Worm (Caenorhabditis elegans) whole organism, L4 larva: ENCODE measurements around the gene R160.14.

Experiments used
- D1046.2 ChIP-seq: fragments of 200-800 bp; sonication (Bioruptor generic); IDR thresholded peaks from 2 replicates; pipeline ENCODE4 v1.3.6; 2022; ENCODE audit warnings: missing genetic modification characterization, missing compliant biosample characterization
- Y48G9A.11 ChIP-seq: fragments of 200-800 bp; sonication (Bioruptor generic); IDR thresholded peaks from 2 replicates; pipeline ENCODE4 v1.3.6; 2022; ENCODE audit warnings: missing genetic modification reagents, missing genetic modification characterization, missing compliant biosample characterization
- Y75B8A.6 ChIP-seq: fragments of 200-800 bp; sonication (Bioruptor generic); IDR thresholded peaks from 2 replicates; pipeline ENCODE4 v1.3.6; 2022; ENCODE audit warnings: missing genetic modification reagents, missing genetic modification characterization, missing compliant biosample characterization
- ZK546.5 ChIP-seq, 2 experiments: sonication (generic microtip); optimal IDR thresholded peaks; 2 replicates each; lab custom pipeline; 2017; ENCODE audit warnings: missing biosample characterization in 2 of 2, missing genetic modification characterization in 2 of 2
- ama-1 ChIP-seq: fragments of 150-350 bp; optimal IDR thresholded peaks from 2 replicates; lab custom pipeline; 2014; ENCODE audit warnings: inconsistent platforms, mixed read lengths
- ceh-20 ChIP-seq: fragments of 200-800 bp; sonication (Bioruptor generic); IDR thresholded peaks from 2 replicates; pipeline ENCODE4 v1.3.6; 2022; ENCODE audit warnings: missing genetic modification reagents, missing genetic modification characterization, missing compliant biosample characterization
- ces-1 ChIP-seq: fragments of 150-350 bp; sonication (generic microtip); optimal IDR thresholded peaks from 4 replicates; lab custom pipeline; 2014; ENCODE audit warnings: missing biosample characterization, missing genetic modification reagents, missing genetic modification characterization
- ctbp-1 ChIP-seq: fragments of 200-800 bp; sonication (Bioruptor generic); IDR thresholded peaks from 2 replicates; pipeline ENCODE4 v1.3.6; 2022; ENCODE audit warnings: missing genetic modification reagents, missing genetic modification characterization, missing compliant biosample characterization
- daf-12 ChIP-seq: fragments of 150-350 bp; optimal IDR thresholded peaks from 2 replicates; lab custom pipeline; 2014; ENCODE audit warnings: missing biosample characterization, missing genetic modification reagents, missing genetic modification characterization
- daf-16 ChIP-seq, 3 experiments: sonication (generic microtip); optimal IDR thresholded peaks; 2 replicates each; lab custom pipeline; 2016 to 2017; ENCODE audit warnings: missing genetic modification characterization in 3 of 3, missing genetic modification reagents in 3 of 3, mild to moderate bottlenecking in 2 of 3, missing compliant biosample characterization in 2 of 3, missing biosample characterization in 1 of 3, moderate library complexity in 1 of 3
- daf-8 ChIP-seq: fragments of 200-800 bp; sonication (Bioruptor generic); IDR thresholded peaks from 2 replicates; pipeline ENCODE4 v1.3.6; 2022; ENCODE audit warnings: missing genetic modification characterization, missing compliant biosample characterization
- fkh-10 ChIP-seq: fragments of 150-350 bp; optimal IDR thresholded peaks from 2 replicates; lab custom pipeline; 2014; ENCODE audit warnings: missing biosample characterization, missing genetic modification reagents, missing genetic modification characterization
- hif-1 ChIP-seq, 2 experiments: sonication (generic microtip); optimal IDR thresholded peaks; 2 replicates each; lab custom pipeline; 2016 to 2017; ENCODE audit warnings: missing compliant biosample characterization in 2 of 2, missing genetic modification characterization in 2 of 2, missing genetic modification reagents in 2 of 2, missing genotype in 2 of 2, mild to moderate bottlenecking in 1 of 2
- jun-1 ChIP-seq: fragments of 150-350 bp; optimal IDR thresholded peaks from 2 replicates; lab custom pipeline; 2014; ENCODE audit warnings: missing biosample characterization, missing genetic modification reagents, missing genetic modification characterization
- lin-13 ChIP-seq: fragments of 150-350 bp; optimal IDR thresholded peaks from 2 replicates; lab custom pipeline; 2014; ENCODE audit warnings: missing biosample characterization, missing genetic modification reagents, missing genetic modification characterization
- lin-15B ChIP-seq: fragments of 150-350 bp; sonication (generic microtip); optimal IDR thresholded peaks from 3 replicates; lab custom pipeline; 2014; ENCODE audit warnings: missing biosample characterization, missing genetic modification characterization
- lin-38 ChIP-seq: fragments of 200-800 bp; sonication (Bioruptor generic); IDR thresholded peaks from 2 replicates; pipeline ENCODE4 v1.3.6; 2022; ENCODE audit warnings: missing genetic modification reagents, missing genetic modification characterization, missing compliant biosample characterization
- lir-3 ChIP-seq: sonication (generic microtip); optimal IDR thresholded peaks from 2 replicates; lab custom pipeline; 2016; ENCODE audit warnings: mild to moderate bottlenecking, missing genetic modification characterization, missing compliant biosample characterization
- madf-5 ChIP-seq, 2 experiments: fragments of 200-800 bp; sonication (Bioruptor generic); IDR thresholded peaks; 2 replicates each; pipeline ENCODE4 v1.3.6; 2022; ENCODE audit warnings: missing compliant biosample characterization in 2 of 2, missing genetic modification characterization in 2 of 2
- mdl-1 ChIP-seq, 2 experiments: fragments of 150-350 bp in 1 of 2; sonication (generic microtip) in 1 of 2; optimal IDR thresholded peaks; 2 replicates each; lab custom pipeline; 2014 to 2017; ENCODE audit warnings: missing biosample characterization in 2 of 2, missing genetic modification characterization in 2 of 2
- mdt-29 ChIP-seq: fragments of 200-800 bp; sonication (Bioruptor generic); IDR thresholded peaks from 2 replicates; pipeline ENCODE4 v1.3.6; 2022; ENCODE audit warnings: missing genetic modification reagents, missing genetic modification characterization, missing compliant biosample characterization
- mxl-3 ChIP-seq: fragments of 200-800 bp; sonication (Bioruptor generic); optimal IDR thresholded peaks from 2 replicates; lab custom pipeline; 2018; ENCODE audit warnings: mild to moderate bottlenecking, missing genetic modification characterization, missing compliant biosample characterization
- nhr-111 ChIP-seq: fragments of 200-800 bp; sonication (Bioruptor generic); optimal IDR thresholded peaks from 2 replicates; lab custom pipeline; 2018; ENCODE audit warnings: mild to moderate bottlenecking, missing genetic modification characterization, missing compliant biosample characterization
- nhr-25 ChIP-seq: sonication (generic microtip); optimal IDR thresholded peaks from 2 replicates; lab custom pipeline; 2017; ENCODE audit warnings: missing genetic modification characterization, mild to moderate bottlenecking, missing compliant biosample characterization, antibody characterized with exemption, moderate library complexity, borderline replicate concordance; ENCODE audit not compliant: insufficient read depth
- nhr-41 ChIP-seq: fragments of 200-800 bp; sonication (Bioruptor generic); IDR thresholded peaks from 2 replicates; pipeline ENCODE4 v1.3.6; 2022; ENCODE audit warnings: missing genetic modification reagents, missing genetic modification characterization, missing compliant biosample characterization
- nhr-42 ChIP-seq: fragments of 200-800 bp; sonication (Bioruptor generic); IDR thresholded peaks from 2 replicates; pipeline ENCODE4 v1.3.6; 2022; ENCODE audit warnings: missing genetic modification characterization, missing compliant biosample characterization
- php-3 ChIP-seq: fragments of 200-800 bp; sonication (Bioruptor generic); IDR thresholded peaks from 2 replicates; pipeline ENCODE4 v1.3.6; 2022; ENCODE audit warnings: missing genetic modification reagents, missing genetic modification characterization, missing compliant biosample characterization
- tag-97 ChIP-seq: fragments of 200-800 bp; sonication (Bioruptor generic); IDR thresholded peaks from 2 replicates; pipeline ENCODE4 v1.3.6; 2022; ENCODE audit warnings: missing genetic modification characterization, missing compliant biosample characterization
- tra-1 ChIP-seq: fragments of 200-800 bp; sonication (Bioruptor generic); IDR thresholded peaks from 2 replicates; pipeline ENCODE4 v1.3.6; 2022; ENCODE audit warnings: missing genetic modification reagents, missing genetic modification characterization, missing compliant biosample characterization
- unc-130 ChIP-seq: sonication (generic microtip); optimal IDR thresholded peaks from 2 replicates; lab custom pipeline; 2016; ENCODE audit warnings: missing genetic modification reagents, missing genetic modification characterization, missing compliant biosample characterization
- zfp-2 ChIP-seq: sonication (generic microtip); optimal IDR thresholded peaks from 2 replicates; lab custom pipeline; 2016; ENCODE audit warnings: mild to moderate bottlenecking, missing genetic modification characterization, missing compliant biosample characterization
- zip-11 ChIP-seq: fragments of 200-800 bp; sonication (Bioruptor generic); IDR thresholded peaks from 2 replicates; pipeline ENCODE4 v1.3.6; 2022; ENCODE audit warnings: missing genetic modification characterization, missing compliant biosample characterization
- zip-2 ChIP-seq: fragments of 150-350 bp; optimal IDR thresholded peaks from 2 replicates; lab custom pipeline; 2014; ENCODE audit warnings: missing biosample characterization, missing genetic modification characterization
- ztf-11 ChIP-seq: fragments of 150-350 bp; optimal IDR thresholded peaks from 2 replicates; lab custom pipeline; 2014; ENCODE audit warnings: missing biosample characterization, missing genetic modification characterization

The R160.14 gene

DNA sequence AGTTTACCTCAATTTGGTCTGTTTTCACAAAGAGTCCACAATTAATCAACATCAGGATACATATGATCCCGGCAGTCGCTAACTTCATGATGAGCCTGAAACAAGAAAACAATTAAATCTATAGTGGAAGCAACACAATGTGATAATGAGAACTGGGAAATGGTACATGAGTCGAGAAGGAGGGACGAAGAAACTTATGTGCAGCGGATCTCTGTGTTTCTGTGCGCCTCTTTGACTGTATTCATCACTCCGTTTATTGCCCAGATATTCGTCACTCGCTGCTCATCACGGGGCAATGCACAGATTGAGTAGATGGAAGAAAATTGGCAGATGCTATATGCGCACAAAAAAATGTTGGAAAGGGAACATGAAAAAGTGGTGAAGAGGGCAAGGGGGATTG, 5.7 kb downstream of the R160.14 start, which contains the start of gene R160.3:
TSS of gene R160.3 (minus strand) at position 101 of the 400 bp plus-strand sequence.
- TF ChIP-seq nhr-42 (GFP tag; lab: Robert Waterston, UW): no peak
- TF ChIP-seq lin-38 (GFP tag; lab: Robert Waterston, UW): no peak
- no peak for TF ChIP-seq nhr-111
- TF ChIP-seq daf-12 (tag; lab: Kevin White, UChicago): no peak
- TF ChIP-seq tra-1 (GFP tag; lab: Robert Waterston, UW): no peak
- TF ChIP-seq tag-97: no peak
- no peak for TF ChIP-seq mxl-3
- no peak for TF ChIP-seq ctbp-1 (GFP tag; lab: Robert Waterston, UW)

DNA sequence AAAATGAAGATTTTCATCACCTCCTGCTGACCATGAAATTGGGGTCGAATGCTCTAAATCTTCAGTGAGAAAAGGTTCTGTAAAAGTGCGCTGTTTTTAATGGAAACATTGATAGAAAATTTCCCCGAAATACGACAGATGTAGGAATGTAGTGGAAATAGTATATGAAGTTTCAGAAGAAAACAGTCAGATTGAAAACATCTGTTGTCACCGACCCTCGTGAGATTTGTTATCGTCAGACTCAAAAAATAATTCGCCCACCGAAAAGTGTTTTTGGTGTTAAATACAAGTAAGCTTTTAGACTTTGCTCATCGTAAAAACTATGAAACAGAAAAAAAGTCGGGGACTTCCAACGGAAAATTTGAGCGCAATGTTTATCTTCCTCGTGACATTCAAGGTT, 7.0 kb downstream of the R160.14 start, which contains the start of gene F14H12.8:
TSS of gene F14H12.8 (minus strand) at position 101 of the 400 bp plus-strand sequence.
- TF ChIP-seq zip-11: no peak
- TF ChIP-seq php-3 (GFP tag; lab: Robert Waterston, UW): no peak

DNA sequence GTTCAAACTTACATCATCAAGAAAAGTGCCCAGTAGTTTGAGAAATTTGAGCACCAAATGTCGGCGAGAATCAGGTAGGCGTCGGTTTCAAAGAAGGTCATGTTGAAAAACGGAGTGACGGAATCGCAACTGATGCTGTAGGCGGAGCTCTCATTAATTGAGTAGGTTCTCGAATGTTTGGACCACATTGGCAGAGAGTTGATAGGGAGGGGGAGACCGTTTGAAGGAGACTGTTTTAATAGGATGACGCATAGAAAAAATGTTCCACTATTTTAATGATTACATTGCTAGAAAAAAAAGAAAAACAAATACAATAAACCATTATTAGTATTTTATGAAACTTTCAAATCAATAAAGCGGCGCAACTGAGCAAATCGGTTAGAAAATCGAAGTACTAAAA, 8.7 kb downstream of the R160.14 start, which contains the start of gene F14H12.17:
TSS of gene F14H12.17 (minus strand) at position 101 of the 400 bp plus-strand sequence.
- TF ChIP-seq unc-130 (GFP tag; lab: Kevin White, UChicago): no peak
- TF ChIP-seq mxl-3: no peak
- no peak for TF ChIP-seq nhr-41 (GFP tag; lab: Robert Waterston, UW)
- TF ChIP-seq lin-13 (GFP tag; lab: Kevin White, UChicago): no peak
- no peak for TF ChIP-seq D1046.2 (GFP tag; lab: Robert Waterston, UW)
- no peak for TF ChIP-seq hif-1 (tag; optimal IDR thresholded peaks at IDR 0.05; lab: Kevin White, UChicago)
- TF ChIP-seq tra-1 (GFP tag; lab: Robert Waterston, UW): no peak
- TF ChIP-seq ZK546.5 (tag; optimal IDR thresholded peaks at IDR 0.05; lab: Kevin White, UChicago): no peak
- no peak for TF ChIP-seq ama-1 (lab: Kevin White, UChicago)
- no peak for TF ChIP-seq daf-8 (GFP tag; lab: Robert Waterston, UW)
- TF ChIP-seq zfp-2 (tag; lab: Kevin White, UChicago): no peak
- no peak for TF ChIP-seq Y75B8A.6 (GFP tag; lab: Robert Waterston, UW)
- TF ChIP-seq lir-3: no peak
- TF ChIP-seq madf-5 (GFP tag; IDR thresholded peaks at IDR 0.05; lab: Robert Waterston, UW): no peak
- no peak for TF ChIP-seq ztf-11
- no peak for TF ChIP-seq mdl-1 (tag; optimal IDR thresholded peaks at IDR 0.05; lab: Kevin White, UChicago)
- TF ChIP-seq Y48G9A.11: no peak
- no peak for TF ChIP-seq mdt-29 (GFP tag; lab: Robert Waterston, UW)
- no peak for TF ChIP-seq lin-15B
- TF ChIP-seq, all 104 proteins: peak for 0

DNA sequence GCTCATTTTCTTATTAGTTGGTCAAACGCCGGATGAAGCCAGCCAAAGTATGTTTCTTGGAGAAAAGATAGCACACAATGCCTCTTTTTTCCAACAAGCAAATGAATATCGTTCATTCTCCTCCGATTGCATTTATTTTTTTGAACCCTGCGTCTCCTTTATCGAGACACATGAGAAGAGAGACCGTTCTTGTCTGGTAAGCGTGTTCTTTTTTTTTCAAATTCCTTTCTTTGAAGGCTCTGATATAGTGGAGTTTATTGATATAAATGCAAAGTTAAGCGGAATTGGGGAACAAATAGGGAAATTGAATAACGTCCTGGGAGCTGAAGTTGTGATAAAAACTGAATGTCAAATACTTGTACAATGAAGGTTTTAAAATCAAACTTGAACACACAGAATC, 9.4 kb downstream of the R160.14 start, which contains the start of gene F14H12.7:
TSS of gene F14H12.7 (minus strand) at position 101 of the 400 bp plus-strand sequence.
- TF ChIP-seq nhr-25 (tag; lab: Kevin White, UChicago) (no peak), jun-1 (no peak), ces-1 (no peak), Y48G9A.11 (no peak), tag-97 (no peak), zip-2 (tag; lab: Kevin White, UChicago) (no peak), ceh-20 (GFP tag; lab: Robert Waterston, UW) (no peak), daf-16 (GFP tag; optimal IDR thresholded peaks at IDR 0.05; lab: Kevin White, UChicago) (no peak), daf-16 (tag; optimal IDR thresholded peaks at IDR 0.05; lab: Kevin White, UChicago) (no peak), fkh-10 (no peak), nhr-111 (no peak), nhr-42 (GFP tag; lab: Robert Waterston, UW) (no peak)
